Worm (Caenorhabditis elegans) whole organism, L3 larva: Measurements from ENCODE around the gene hip-1.

Experiments
- R02D3.7 ChIP-seq: fragments of 150-350 bp; optimal IDR thresholded peaks from 2 replicates; lab custom pipeline; 2014; ENCODE audit warnings: missing biosample characterization, missing genetic modification characterization
- aly-2 ChIP-seq: fragments of 150-350 bp; optimal IDR thresholded peaks from 2 replicates; lab custom pipeline; 2014; ENCODE audit warnings: missing biosample characterization, missing genetic modification characterization
- ama-1 ChIP-seq: fragments of 150-350 bp; optimal IDR thresholded peaks from 2 replicates; lab custom pipeline; 2018
- ceh-16 ChIP-seq: sonication (generic microtip); optimal IDR thresholded peaks from 2 replicates; lab custom pipeline; 2017; ENCODE audit warnings: missing biosample characterization, missing genetic modification characterization
- elt-3 ChIP-seq, 3 experiments: fragments of 150-350 bp in 1 of 3; sonication (generic microtip) in 2 of 3; optimal IDR thresholded peaks; 2 replicates in 2 of 3; 4 replicates in 1 of 3; lab custom pipeline; 2014 to 2017; ENCODE audit warnings: missing biosample characterization in 3 of 3, missing genetic modification characterization in 3 of 3
- fkh-10 ChIP-seq: sonication (generic microtip); optimal IDR thresholded peaks from 2 replicates; lab custom pipeline; 2017; ENCODE audit warnings: missing biosample characterization, missing genetic modification reagents, missing genetic modification characterization
- fos-1 ChIP-seq: fragments of 150-350 bp; optimal IDR thresholded peaks from 2 replicates; lab custom pipeline; 2014; ENCODE audit warnings: missing biosample characterization, missing genetic modification characterization
- nhr-11 ChIP-seq: fragments of 150-350 bp; optimal IDR thresholded peaks from 2 replicates; lab custom pipeline; 2014; ENCODE audit warnings: missing biosample characterization, missing genetic modification characterization
- nhr-23 ChIP-seq: fragments of 150-350 bp; optimal IDR thresholded peaks from 2 replicates; lab custom pipeline; 2014; ENCODE audit warnings: missing biosample characterization, missing genetic modification reagents, missing genetic modification characterization
- nhr-28 ChIP-seq: fragments of 150-350 bp; optimal IDR thresholded peaks from 2 replicates; lab custom pipeline; 2014; ENCODE audit warnings: missing biosample characterization, missing genetic modification characterization
- nhr-76 ChIP-seq: fragments of 150-350 bp; sonication (generic microtip); optimal IDR thresholded peaks from 5 replicates; lab custom pipeline; 2014; ENCODE audit warnings: missing biosample characterization, missing genetic modification characterization
- pha-4 ChIP-seq: fragments of 150-350 bp; optimal IDR thresholded peaks from 2 replicates; lab custom pipeline; 2014; ENCODE audit warnings: missing biosample characterization, missing genetic modification reagents, missing genetic modification characterization
- pqm-1 ChIP-seq: fragments of 150-350 bp; optimal IDR thresholded peaks from 2 replicates; lab custom pipeline; 2017; ENCODE audit warnings: missing biosample characterization, missing genetic modification characterization, inconsistent platforms

DNA sequence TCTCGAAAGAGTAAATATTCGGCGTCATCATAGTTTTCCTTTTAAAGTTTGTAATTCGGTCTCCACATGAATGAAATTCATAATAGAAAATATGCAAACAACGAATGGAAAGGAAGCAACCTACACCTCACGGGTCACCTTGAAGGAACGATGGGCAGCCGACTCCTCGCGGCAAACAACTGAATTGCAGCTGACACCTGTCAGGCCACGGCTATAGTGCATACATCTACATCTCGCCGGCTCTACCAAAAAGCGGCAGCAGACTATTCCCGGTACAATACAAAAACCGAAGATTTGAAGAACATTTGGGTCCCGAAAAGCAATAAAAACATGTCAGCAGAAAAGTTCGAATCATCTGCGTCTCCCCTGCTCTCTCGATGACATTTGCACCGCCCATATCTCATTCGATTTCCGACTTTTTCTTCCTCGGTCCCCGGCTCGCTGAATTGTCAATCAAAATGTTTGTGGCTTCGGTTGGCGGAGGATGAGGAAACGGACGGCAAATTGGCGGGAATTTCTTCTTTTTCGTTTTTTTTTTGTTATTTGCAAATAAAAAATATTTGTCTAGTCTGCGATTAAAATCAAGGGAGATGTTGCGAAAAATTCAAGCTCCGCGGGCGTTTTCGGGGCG is 13.6 kb upstream of the hip-1 start:
- TF ChIP-seq nhr-28 (tag; lab: Kevin White, UChicago) (no peak), aly-2 (no peak), elt-3 (tag; optimal IDR thresholded peaks at IDR 0.05; lab: Kevin White, UChicago) (no peak), pha-4 (tag; lab: Kevin White, UChicago) (no peak), nhr-11 (tag; lab: Kevin White, UChicago) (no peak), pqm-1 (tag; lab: Kevin White, UChicago) (no peak), ceh-16 (tag; lab: Kevin White, UChicago) (no peak), ama-1 (lab: Kevin White, UChicago) (no peak), nhr-76 (tag; lab: Kevin White, UChicago) (no peak), fos-1 (tag; lab: Kevin White, UChicago) (no peak), R02D3.7 (tag; lab: Kevin White, UChicago) (no peak), nhr-23 (tag; lab: Kevin White, UChicago) (no peak), fkh-10 (GFP tag; lab: Kevin White, UChicago) (peak; percentile 61)
